Fruit fly (Drosophila melanogaster) whole organism, wandering third instar larva: ENCODE results near the gene Unc50.

Experiments used
- Abd-B ChIP-seq: fragments of >200 bp; optimal IDR thresholded peaks from 2 replicates; lab custom pipeline; 2017; ENCODE audit warnings: missing biosample characterization, missing genetic modification characterization
- CG32264 ChIP-seq: fragments of 200-800 bp; sonication (Bioruptor generic); optimal IDR thresholded peaks from 2 replicates; lab custom pipeline; 2016; ENCODE audit warnings: missing biosample characterization, missing genetic modification characterization
- CG9705 ChIP-seq: fragments of 200-800 bp; sonication (Bioruptor generic); optimal IDR thresholded peaks from 2 replicates; lab custom pipeline; 2018; ENCODE audit warnings: missing biosample characterization, mild to moderate bottlenecking, missing genetic modification characterization
- Dfd ChIP-seq: fragments of >200 bp; optimal IDR thresholded peaks from 2 replicates; lab custom pipeline; 2017; ENCODE audit warnings: missing biosample characterization, missing genetic modification characterization
- Dif ChIP-seq: fragments of 200-275, 200-300 bp; sonication (Bioruptor generic); optimal IDR thresholded peaks from 2 replicates; lab custom pipeline; 2018; ENCODE audit warnings: missing biosample characterization, missing genetic modification characterization; ENCODE audit not compliant: partially characterized antibody
- GATAd ChIP-seq: sonication (Bioruptor generic); optimal IDR thresholded peaks from 2 replicates; lab custom pipeline; 2016; ENCODE audit warnings: missing biosample characterization, missing genetic modification characterization
- HLH106 ChIP-seq: fragments of 200-800 bp; optimal IDR thresholded peaks from 3 replicates; lab custom pipeline; 2019; ENCODE audit warnings: missing biosample characterization, mild to moderate bottlenecking, missing genetic modification characterization, moderate library complexity
- Hnf4 ChIP-seq: fragments of 200-800 bp; sonication (Bioruptor generic); optimal IDR thresholded peaks from 2 replicates; lab custom pipeline; 2016; ENCODE audit warnings: missing biosample characterization, mild to moderate bottlenecking, missing genetic modification characterization
- Hr78 ChIP-seq: fragments of >200 bp; optimal IDR thresholded peaks from 2 replicates; lab custom pipeline; 2017; ENCODE audit warnings: missing biosample characterization, missing genetic modification characterization
- Hr83 ChIP-seq: fragments of 200-300 bp; sonication (Bioruptor generic); optimal IDR thresholded peaks from 2 replicates; lab custom pipeline; 2016; ENCODE audit warnings: missing biosample characterization, mild to moderate bottlenecking, missing genetic modification characterization, moderate library complexity; ENCODE audit not compliant: poor library complexity, severe bottlenecking
- Jra ChIP-seq: sonication (Bioruptor generic); optimal IDR thresholded peaks from 2 replicates; lab custom pipeline; 2016; ENCODE audit warnings: missing biosample characterization, missing genetic modification characterization
- Mio ChIP-seq: sonication (Bioruptor generic); optimal IDR thresholded peaks from 2 replicates; lab custom pipeline; 2016; ENCODE audit warnings: missing biosample characterization, missing genetic modification characterization
- Myc ChIP-seq: fragments of >200 bp; optimal IDR thresholded peaks from 2 replicates; lab custom pipeline; 2017
- N ChIP-seq: fragments of >200 bp; optimal IDR thresholded peaks from 2 replicates; lab custom pipeline; 2018; ENCODE audit warnings: missing biosample characterization, missing external identifiers, missing genetic modification characterization
- OdsH ChIP-seq: fragments of 200-800 bp; sonication (Bioruptor generic); optimal IDR thresholded peaks from 2 replicates; lab custom pipeline; 2016; ENCODE audit warnings: missing biosample characterization, mild to moderate bottlenecking, missing genetic modification characterization
- Rel ChIP-seq, 2 experiments: fragments of 200-800 bp; sonication (Bioruptor generic) in 1 of 2; optimal IDR thresholded peaks; 2 replicates in 1 of 2; 3 replicates in 1 of 2; lab custom pipeline; 2016 to 2019; ENCODE audit warnings: mild to moderate bottlenecking in 2 of 2, missing biosample characterization in 2 of 2, missing genetic modification characterization in 2 of 2, moderate library complexity in 1 of 2
- Sp1 ChIP-seq: fragments of 200-800 bp; sonication (Bioruptor generic); optimal IDR thresholded peaks from 3 replicates; lab custom pipeline; 2019; ENCODE audit warnings: missing biosample characterization, mild to moderate bottlenecking, missing genetic modification characterization, moderate library complexity
- brk ChIP-seq: fragments of 200-800 bp; sonication (Bioruptor generic); optimal IDR thresholded peaks from 2 replicates; lab custom pipeline; 2016; ENCODE audit warnings: missing biosample characterization, mild to moderate bottlenecking, missing genetic modification characterization
- dl ChIP-seq, 2 experiments: fragments of 175-275, 200-275 bp in 1 of 2; fragments of 200-275 bp in 1 of 2; sonication (Bioruptor generic); optimal IDR thresholded peaks; lab custom pipeline; 2018; ENCODE audit warnings: mild to moderate bottlenecking in 2 of 2, missing biosample characterization in 2 of 2, missing genetic modification characterization in 2 of 2, moderate library complexity in 2 of 2; ENCODE audit not compliant: partially characterized antibody in 2 of 2, insufficient read depth in 1 of 2
- dmrt93B ChIP-seq: fragments of 200-800 bp; sonication (Bioruptor generic); optimal IDR thresholded peaks from 2 replicates; lab custom pipeline; 2018; ENCODE audit warnings: missing biosample characterization, mild to moderate bottlenecking, missing genetic modification characterization
- ey ChIP-seq: fragments of 200-800 bp; sonication (Bioruptor generic); optimal IDR thresholded peaks from 2 replicates; lab custom pipeline; 2016; ENCODE audit warnings: missing biosample characterization, missing genetic modification characterization
- foxo ChIP-seq, 2 experiments: fragments of 200-800 bp; sonication (Bioruptor generic); optimal IDR thresholded peaks; 2 replicates in 1 of 2; 3 replicates in 1 of 2; lab custom pipeline; 2016 to 2017; ENCODE audit warnings: missing biosample characterization in 2 of 2, missing genetic modification characterization in 2 of 2
- fru ChIP-seq: fragments of 200-800 bp; sonication (Bioruptor generic); optimal IDR thresholded peaks from 3 replicates; lab custom pipeline; 2016; ENCODE audit warnings: missing biosample characterization, mild to moderate bottlenecking, missing genetic modification characterization
- h ChIP-seq: fragments of 200-800 bp; sonication (Bioruptor generic); optimal IDR thresholded peaks from 3 replicates; lab custom pipeline; 2016; ENCODE audit warnings: missing biosample characterization, mild to moderate bottlenecking, missing genetic modification characterization
- lola ChIP-seq: fragments of >200 bp; optimal IDR thresholded peaks from 2 replicates; lab custom pipeline; 2017; ENCODE audit warnings: missing biosample characterization, missing genetic modification characterization
- pan ChIP-seq: fragments of >200 bp; optimal IDR thresholded peaks from 2 replicates; lab custom pipeline; 2017
- psq ChIP-seq: fragments of 200-800 bp; sonication (Bioruptor generic); optimal IDR thresholded peaks from 3 replicates; lab custom pipeline; 2017; ENCODE audit warnings: missing biosample characterization, mild to moderate bottlenecking, missing genetic modification characterization, moderate library complexity
- rgr ChIP-seq: fragments of 200-800 bp; sonication (Bioruptor generic); optimal IDR thresholded peaks from 3 replicates; lab custom pipeline; 2016; ENCODE audit warnings: missing biosample characterization, mild to moderate bottlenecking, missing genetic modification characterization
- sage ChIP-seq: fragments of 200-800 bp; sonication (Bioruptor generic); optimal IDR thresholded peaks from 2 replicates; lab custom pipeline; 2016; ENCODE audit warnings: missing biosample characterization, mild to moderate bottlenecking, missing genetic modification characterization
- sv ChIP-seq: fragments of 200-800 bp; sonication (Bioruptor generic); optimal IDR thresholded peaks from 3 replicates; lab custom pipeline; 2016; ENCODE audit warnings: missing biosample characterization, missing genetic modification characterization
- tai ChIP-seq: sonication (Bioruptor generic); optimal IDR thresholded peaks from 2 replicates; lab custom pipeline; 2016; ENCODE audit warnings: missing biosample characterization, missing genetic modification characterization
- usp ChIP-seq: fragments of >200 bp; optimal IDR thresholded peaks from 2 replicates; lab custom pipeline; 2017; ENCODE audit warnings: missing biosample characterization, missing genetic modification characterization
- woc ChIP-seq: sonication (Bioruptor generic); optimal IDR thresholded peaks from 2 replicates; lab custom pipeline; 2016; ENCODE audit warnings: missing biosample characterization, mild to moderate bottlenecking, missing genetic modification characterization

Gene Unc50

DNA sequence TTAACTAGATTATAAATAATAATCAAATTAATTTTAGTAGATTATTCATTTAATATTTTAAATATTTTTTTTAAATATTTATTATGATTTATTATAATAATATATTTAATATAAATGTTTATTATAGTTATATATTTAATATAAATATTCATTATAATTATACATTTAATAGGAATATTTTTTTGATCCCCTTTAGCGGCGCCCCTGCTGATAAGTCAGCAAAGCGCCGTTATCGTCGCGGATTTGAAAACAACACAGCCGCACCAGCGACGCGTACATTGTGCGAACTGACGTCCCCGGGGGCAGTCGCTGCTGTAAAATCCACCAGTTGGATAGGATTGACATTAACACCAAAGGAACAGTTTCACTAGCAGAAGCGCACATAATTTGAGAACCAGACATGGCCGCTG lies 36.3 kb upstream of the Unc50 start, which contains the start of gene CG8112:
Gene CG8112, plus strand, starts transcription at position 212 of the 410 bp plus-strand sequence.
- TF ChIP-seq sage, result peak; percentile 21
- TF ChIP-seq usp (GFP tag; lab: Kevin White, UChicago), result no peak
- TF ChIP-seq Sp1 (GFP tag; lab: Kevin White, UChicago), result peak; percentile 52
- no peak for TF ChIP-seq h (GFP tag; lab: Kevin White, UChicago)
- TF ChIP-seq dmrt93B (GFP tag; lab: Kevin White, UChicago), result peak; percentile 19
- TF ChIP-seq Dfd (GFP tag; lab: Kevin White, UChicago), result no peak
- no peak for TF ChIP-seq sv
- TF ChIP-seq CG32264 (GFP tag; lab: Kevin White, UChicago), result no peak
- TF ChIP-seq CG9705, result no peak
- TF ChIP-seq N (GFP tag; lab: Kevin White, UChicago), result no peak
- TF ChIP-seq Rel (GFP tag; optimal IDR thresholded peaks at IDR 0.05; lab: Kevin White, UChicago), result no peak
- peak; percentile 9 for TF ChIP-seq Rel (tag; optimal IDR thresholded peaks at IDR 0.05; lab: Kevin White, UChicago)
- no peak for TF ChIP-seq lola (GFP tag; lab: Kevin White, UChicago)
- peak; percentile 39 for TF ChIP-seq HLH106 (tag; lab: Kevin White, UChicago)
- TF ChIP-seq pan, result no peak
- no peak for TF ChIP-seq Abd-B (GFP tag; lab: Kevin White, UChicago)
- TF ChIP-seq Myc (lab: Kevin White, UChicago), result no peak
- no peak for TF ChIP-seq Hnf4 (GFP tag; lab: Kevin White, UChicago)
- no peak for TF ChIP-seq Hr83 (GFP tag; lab: Kevin White, UChicago)
- TF ChIP-seq Mio (GFP tag; lab: Kevin White, UChicago), result no peak
- TF ChIP-seq tai (GFP tag; lab: Kevin White, UChicago), result no peak
- no peak for TF ChIP-seq woc (GFP tag; lab: Kevin White, UChicago)
- TF ChIP-seq Dif (GFP tag; lab: Kevin White, UChicago), result peak; percentile 5
- TF ChIP-seq psq (GFP tag; lab: Kevin White, UChicago), result peak; percentile 49
- TF ChIP-seq ey, result no peak
- no peak for TF ChIP-seq Hr78 (GFP tag; lab: Kevin White, UChicago)
- peak in 1 of 2 experiments; percentile 42 for TF ChIP-seq foxo (GFP tag; optimal IDR thresholded peaks at IDR 0.05; lab: Kevin White, UChicago)
- TF ChIP-seq rgr (GFP tag; lab: Kevin White, UChicago), result peak; percentile 33
- TF ChIP-seq fru (GFP tag; lab: Kevin White, UChicago), result peak; percentile 9

DNA sequence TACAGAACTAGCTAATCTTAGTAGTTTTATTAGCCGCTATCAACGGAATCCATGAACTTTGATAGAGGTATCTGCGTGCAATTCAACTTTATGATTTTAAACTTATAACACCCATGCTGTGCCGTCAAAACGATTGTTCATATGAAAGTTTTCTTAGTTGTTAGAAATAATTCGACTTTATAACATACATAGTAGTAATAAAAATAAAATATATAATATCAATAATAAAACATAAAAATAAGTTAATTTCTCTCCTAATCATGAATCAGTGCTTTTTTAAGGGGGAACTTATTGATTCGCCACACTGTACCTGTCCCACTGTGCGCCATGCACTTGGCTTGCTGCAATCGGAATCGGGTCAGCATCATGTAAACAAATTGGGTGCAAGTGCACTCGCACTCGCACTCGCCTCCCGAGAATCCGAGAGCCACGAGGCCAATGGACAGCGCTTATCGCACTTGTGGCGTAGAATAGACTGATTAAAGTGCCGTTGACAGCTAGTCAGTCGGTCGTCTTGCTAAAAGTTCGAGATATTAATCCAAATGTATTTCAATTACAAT lies 35.6 kb upstream of the Unc50 start:
- TF ChIP-seq fru (GFP tag; lab: Kevin White, UChicago), result no peak
- TF ChIP-seq CG32264 (GFP tag; lab: Kevin White, UChicago), result no peak
- TF ChIP-seq OdsH (GFP tag; lab: Kevin White, UChicago), result no peak
- no peak for TF ChIP-seq lola (GFP tag; lab: Kevin White, UChicago)
- no peak for TF ChIP-seq N (GFP tag; lab: Kevin White, UChicago)
- no peak for TF ChIP-seq sv
- TF ChIP-seq sage, result no peak
- TF ChIP-seq pan, result no peak
- TF ChIP-seq Hr83 (GFP tag; lab: Kevin White, UChicago), result peak; percentile 4
- TF ChIP-seq usp (GFP tag; lab: Kevin White, UChicago), result no peak
- TF ChIP-seq brk (GFP tag; lab: Kevin White, UChicago), result no peak
- TF ChIP-seq psq (GFP tag; lab: Kevin White, UChicago), result no peak
- no peak for TF ChIP-seq h (GFP tag; lab: Kevin White, UChicago)
- no peak for TF ChIP-seq Dfd (GFP tag; lab: Kevin White, UChicago)
- no peak for TF ChIP-seq GATAd (GFP tag; lab: Kevin White, UChicago)
- no peak for TF ChIP-seq dmrt93B (GFP tag; lab: Kevin White, UChicago)
- peak; percentile 11 for TF ChIP-seq Dif (GFP tag; lab: Kevin White, UChicago)

dm6 chr3R:8707166-8707565 lies 30.8 kb upstream of the Unc50 start:
- TF ChIP-seq dmrt93B (GFP tag; lab: Kevin White, UChicago) (no peak), Hr83 (GFP tag; lab: Kevin White, UChicago) (no peak), Dif (GFP tag; lab: Kevin White, UChicago) (no peak), fru (GFP tag; lab: Kevin White, UChicago) (no peak), usp (GFP tag; lab: Kevin White, UChicago) (no peak), HLH106 (tag; lab: Kevin White, UChicago) (no peak), h (GFP tag; lab: Kevin White, UChicago) (no peak), Myc (lab: Kevin White, UChicago) (no peak), dl (GFP tag; optimal IDR thresholded peaks at IDR 0.05; lab: Kevin White, UChicago; ENCODE audit: insufficient read depth in 1 of 2, partially characterized antibody in 2 of 2) (no peak), Abd-B (GFP tag; lab: Kevin White, UChicago) (no peak), Jra (GFP tag; lab: Kevin White, UChicago) (no peak), CG9705 (no peak), woc (GFP tag; lab: Kevin White, UChicago) (no peak)
- TF ChIP-seq, all 38 proteins: peak for 0
